Fruit fly (Drosophila melanogaster) whole organism, embryonic: ENCODE measurements around the gene CG33986.

Experiments used
- CG12659 ChIP-seq: fragments of 200-800 bp; sonication (Bioruptor generic); optimal IDR thresholded peaks from 3 replicates; lab custom pipeline; 2017; ENCODE audit warnings: mild to moderate bottlenecking, missing biosample characterization, missing genetic modification reagents, missing genetic modification characterization
- CG14667 ChIP-seq: fragments of 200-800 bp; sonication (Bioruptor generic); IDR thresholded peaks from 2 replicates; pipeline ENCODE4 v1.3.6; 2022; ENCODE audit warnings: missing biosample characterization, missing genetic modification characterization
- CG14965 ChIP-seq: fragments of 200-800 bp; sonication (Bioruptor generic); optimal IDR thresholded peaks from 2 replicates; lab custom pipeline; 2016; ENCODE audit warnings: missing biosample characterization, missing genetic modification characterization, borderline replicate concordance
- CG15514 ChIP-seq: fragments of 200-800 bp; sonication (Bioruptor generic); optimal IDR thresholded peaks from 3 replicates; lab custom pipeline; 2017; ENCODE audit warnings: missing biosample characterization, missing genetic modification characterization, mild to moderate bottlenecking, moderate library complexity, missing genetic modification reagents
- CG15696 ChIP-seq: fragments of 200-800 bp; sonication (Bioruptor generic); optimal IDR thresholded peaks from 2 replicates; lab custom pipeline; 2019; ENCODE audit warnings: missing biosample characterization, mild to moderate bottlenecking, missing genetic modification characterization, moderate library complexity
- CG18619 ChIP-seq: fragments of 200-800 bp; sonication (Bioruptor generic); optimal IDR thresholded peaks from 3 replicates; lab custom pipeline; 2017; ENCODE audit warnings: missing biosample characterization, mild to moderate bottlenecking, missing genetic modification characterization
- CG2116 ChIP-seq: fragments of 200-800 bp; sonication (Bioruptor generic); optimal IDR thresholded peaks from 3 replicates; lab custom pipeline; 2018; ENCODE audit warnings: missing biosample characterization, mild to moderate bottlenecking, missing genetic modification characterization
- CG4617 ChIP-seq: fragments of 200-800 bp; sonication (Bioruptor generic); optimal IDR thresholded peaks from 3 replicates; lab custom pipeline; 2016; ENCODE audit warnings: missing biosample characterization, missing genetic modification characterization, borderline replicate concordance
- CG7357 ChIP-seq: fragments of 200-800 bp; sonication (Bioruptor generic); IDR thresholded peaks from 3 replicates; pipeline ENCODE4 v1.3.6; 2022; ENCODE audit warnings: missing biosample characterization, missing genetic modification characterization
- CG7928 ChIP-seq: fragments of 200-800 bp; sonication (Bioruptor generic); optimal IDR thresholded peaks from 2 replicates; lab custom pipeline; 2017; ENCODE audit warnings: missing biosample characterization, mild to moderate bottlenecking, missing genetic modification characterization
- CG9437 ChIP-seq: fragments of 200-800 bp; sonication (Bioruptor generic); optimal IDR thresholded peaks from 2 replicates; lab custom pipeline; 2018; ENCODE audit warnings: missing biosample characterization, mild to moderate bottlenecking, missing genetic modification characterization
- Dbx ChIP-seq: fragments of 200-800 bp; sonication (Bioruptor generic); IDR thresholded peaks from 3 replicates; pipeline ENCODE4 v1.3.6; 2022; ENCODE audit warnings: missing biosample characterization, missing genetic modification characterization
- Dek ChIP-seq: fragments of 200-800 bp; sonication (Bioruptor generic); optimal IDR thresholded peaks from 3 replicates; lab custom pipeline; 2019; ENCODE audit warnings: missing biosample characterization, mild to moderate bottlenecking, missing genetic modification characterization, moderate library complexity
- Elba2 ChIP-seq: fragments of 200-800 bp; sonication (Bioruptor generic); optimal IDR thresholded peaks from 3 replicates; lab custom pipeline; 2016; ENCODE audit warnings: missing biosample characterization, missing genetic modification characterization
- Fer1 ChIP-seq: fragments of 200-800 bp; sonication (Bioruptor generic); optimal IDR thresholded peaks from 2 replicates; lab custom pipeline; 2017; ENCODE audit warnings: missing biosample characterization, mild to moderate bottlenecking, missing genetic modification characterization
- H2.0 ChIP-seq: fragments of 200-800 bp; sonication (Bioruptor generic); IDR thresholded peaks from 2 replicates; pipeline ENCODE4 v1.3.6; 2022; ENCODE audit warnings: missing biosample characterization, missing genetic modification characterization
- Hey ChIP-seq: fragments of 200-800 bp; sonication (Bioruptor generic); optimal IDR thresholded peaks from 3 replicates; lab custom pipeline; 2018; ENCODE audit warnings: missing biosample characterization, mild to moderate bottlenecking, missing genetic modification characterization
- Hr3 ChIP-seq: fragments of 200-800 bp; sonication (Bioruptor generic); optimal IDR thresholded peaks from 3 replicates; lab custom pipeline; 2016; ENCODE audit warnings: missing biosample characterization, missing genetic modification characterization
- MBD-R2 ChIP-seq: fragments of 200-800 bp; sonication (Bioruptor generic); IDR thresholded peaks from 2 replicates; pipeline ENCODE4 v1.3.6; 2022; ENCODE audit warnings: missing biosample characterization, missing genetic modification characterization
- Nf-YC ChIP-seq: fragments of 200-800 bp; optimal IDR thresholded peaks from 3 replicates; lab custom pipeline; 2019; ENCODE audit warnings: missing biosample characterization, mild to moderate bottlenecking, missing genetic modification characterization, moderate library complexity
- Oli ChIP-seq: fragments of 200-800 bp; sonication (Bioruptor generic); optimal IDR thresholded peaks from 2 replicates; lab custom pipeline; 2018; ENCODE audit warnings: missing biosample characterization, mild to moderate bottlenecking, missing genetic modification characterization, moderate library complexity
- Optix ChIP-seq: fragments of 200-800 bp; sonication (Bioruptor generic); IDR thresholded peaks from 3 replicates; pipeline ENCODE4 v1.3.6; 2022; ENCODE audit warnings: missing biosample characterization, missing genetic modification characterization
- Stat92E ChIP-seq, 3 experiments: fragments of >200 bp in 2 of 3; fragments of 200-800 bp in 1 of 3; sonication (Bioruptor generic) in 1 of 3; optimal IDR thresholded peaks; 2 replicates each; lab custom pipeline; 2017 to 2019; ENCODE audit warnings: missing biosample characterization in 3 of 3, missing genetic modification characterization in 3 of 3, mild to moderate bottlenecking in 1 of 3, moderate library complexity in 1 of 3
- amos ChIP-seq: fragments of 200-800 bp; sonication (Bioruptor generic); IDR thresholded peaks from 2 replicates; pipeline ENCODE4 v1.3.6; 2022; ENCODE audit warnings: missing biosample characterization, missing genetic modification characterization; ENCODE audit not compliant: partially characterized antibody
- chn ChIP-seq: fragments of 200-800 bp; sonication (Bioruptor generic); optimal IDR thresholded peaks from 2 replicates; lab custom pipeline; 2016; ENCODE audit warnings: missing biosample characterization, missing genetic modification characterization
- da ChIP-seq: fragments of 200-800 bp; sonication (Bioruptor generic); optimal IDR thresholded peaks from 2 replicates; lab custom pipeline; 2016; ENCODE audit warnings: missing biosample characterization, missing genetic modification characterization
- disco-r ChIP-seq: fragments of 200-800 bp; sonication (Bioruptor generic); optimal IDR thresholded peaks from 2 replicates; lab custom pipeline; 2016; ENCODE audit warnings: missing biosample characterization, missing genetic modification characterization
- eve ChIP-seq, 2 experiments: fragments of >200 bp; optimal IDR thresholded peaks; 2 replicates each; lab custom pipeline; 2017; ENCODE audit warnings: missing biosample characterization in 2 of 2, missing genetic modification characterization in 2 of 2
- ewg ChIP-seq: fragments of 200-800 bp; sonication (Bioruptor generic); optimal IDR thresholded peaks from 3 replicates; lab custom pipeline; 2017; ENCODE audit warnings: mild to moderate bottlenecking, missing biosample characterization, missing genetic modification reagents, missing genetic modification characterization
- exex ChIP-seq: fragments of 200-800 bp; sonication (Bioruptor generic); optimal IDR thresholded peaks from 4 replicates; lab custom pipeline; 2018; ENCODE audit warnings: missing biosample characterization, mild to moderate bottlenecking, missing genetic modification characterization, moderate library complexity
- gem ChIP-seq: fragments of 200-800 bp; sonication (Bioruptor generic); optimal IDR thresholded peaks from 2 replicates; lab custom pipeline; 2019; ENCODE audit warnings: missing biosample characterization, mild to moderate bottlenecking, missing genetic modification characterization, moderate library complexity
- ham ChIP-seq: fragments of 200-800 bp; sonication (Bioruptor generic); IDR thresholded peaks from 2 replicates; pipeline ENCODE4 v1.3.6; 2022; ENCODE audit warnings: missing biosample characterization, missing genetic modification characterization
- hbn ChIP-seq: fragments of 200-800 bp; sonication (Bioruptor generic); IDR thresholded peaks from 2 replicates; pipeline ENCODE4 v1.3.6; 2022; ENCODE audit warnings: missing biosample characterization, missing genetic modification characterization; ENCODE audit not compliant: partially characterized antibody
- inv ChIP-seq: fragments of 200-800 bp; sonication (Bioruptor generic); IDR thresholded peaks from 2 replicates; pipeline ENCODE4 v1.3.6; 2022; ENCODE audit warnings: missing biosample characterization, missing genetic modification characterization; ENCODE audit not compliant: partially characterized antibody
- kni ChIP-seq: fragments of 200-800 bp; sonication (Bioruptor generic); optimal IDR thresholded peaks from 3 replicates; lab custom pipeline; 2017; ENCODE audit warnings: mild to moderate bottlenecking, missing biosample characterization, missing genetic modification reagents, missing genetic modification characterization
- nmo ChIP-seq: fragments of 200-800 bp; sonication (Bioruptor generic); optimal IDR thresholded peaks from 2 replicates; lab custom pipeline; 2018; ENCODE audit warnings: missing biosample characterization, mild to moderate bottlenecking, missing genetic modification characterization, moderate library complexity
- peb ChIP-seq: fragments of 200-800 bp; sonication (Bioruptor generic); IDR thresholded peaks from 2 replicates; pipeline ENCODE4 v1.3.6; 2022; ENCODE audit warnings: missing biosample characterization, missing genetic modification characterization
- pho ChIP-seq: fragments of 200-800 bp; sonication (Bioruptor generic); optimal IDR thresholded peaks from 2 replicates; lab custom pipeline; 2016; ENCODE audit warnings: missing biosample characterization, missing genetic modification characterization
- repo ChIP-seq: fragments of 200-800 bp; sonication (Bioruptor generic); optimal IDR thresholded peaks from 2 replicates; lab custom pipeline; 2016; ENCODE audit warnings: missing biosample characterization, missing genetic modification characterization
- schlank ChIP-seq: fragments of 200-800 bp; sonication (Bioruptor generic); optimal IDR thresholded peaks from 2 replicates; lab custom pipeline; 2018; ENCODE audit warnings: missing biosample characterization, mild to moderate bottlenecking, missing genetic modification characterization
- scrt ChIP-seq: fragments of 200-800 bp; sonication (Bioruptor generic); optimal IDR thresholded peaks from 2 replicates; lab custom pipeline; 2018; ENCODE audit warnings: missing biosample characterization, mild to moderate bottlenecking, missing genetic modification characterization, moderate library complexity
- sens ChIP-seq: fragments of 200-800 bp; sonication (Bioruptor generic); peaks from one replicate; lab custom pipeline; 2016; ENCODE audit warnings: missing biosample characterization, missing genetic modification characterization
- sima ChIP-seq: fragments of 200-800 bp; sonication (Bioruptor generic); optimal IDR thresholded peaks from 2 replicates; lab custom pipeline; 2016; ENCODE audit warnings: missing biosample characterization, missing genetic modification characterization
- sug ChIP-seq: fragments of 200-800 bp; optimal IDR thresholded peaks from 2 replicates; lab custom pipeline; 2019; ENCODE audit warnings: missing biosample characterization, mild to moderate bottlenecking, missing genetic modification characterization, moderate library complexity
- tll ChIP-seq, 2 experiments: fragments of 200-800 bp in 1 of 2; fragments of >200 bp in 1 of 2; sonication (Bioruptor generic) in 1 of 2; optimal IDR thresholded peaks; 2 replicates each; lab custom pipeline; 2017 to 2019; ENCODE audit warnings: missing biosample characterization in 2 of 2, missing genetic modification characterization in 2 of 2, mild to moderate bottlenecking in 1 of 2, moderate library complexity in 1 of 2
- tna ChIP-seq: fragments of 200-800 bp; sonication (Bioruptor generic); IDR thresholded peaks from 2 replicates; pipeline ENCODE4 v1.3.6; 2022; ENCODE audit warnings: missing biosample characterization, missing genetic modification characterization; ENCODE audit not compliant: partially characterized antibody
- toy ChIP-seq: fragments of 200-800 bp; sonication (Bioruptor generic); IDR thresholded peaks from 2 replicates; pipeline ENCODE4 v1.3.6; 2022; ENCODE audit warnings: missing biosample characterization, missing genetic modification characterization
- z ChIP-seq: fragments of 200-800 bp; sonication (Bioruptor generic); IDR thresholded peaks from 3 replicates; pipeline ENCODE4 v1.3.6; 2022; ENCODE audit warnings: missing biosample characterization, missing genetic modification characterization
- zen ChIP-seq: fragments of 200-800 bp; sonication (Bioruptor generic); optimal IDR thresholded peaks from 3 replicates; lab custom pipeline; 2018; ENCODE audit warnings: missing biosample characterization, mild to moderate bottlenecking, missing genetic modification characterization, moderate library complexity

CG33986 gene

DNA sequence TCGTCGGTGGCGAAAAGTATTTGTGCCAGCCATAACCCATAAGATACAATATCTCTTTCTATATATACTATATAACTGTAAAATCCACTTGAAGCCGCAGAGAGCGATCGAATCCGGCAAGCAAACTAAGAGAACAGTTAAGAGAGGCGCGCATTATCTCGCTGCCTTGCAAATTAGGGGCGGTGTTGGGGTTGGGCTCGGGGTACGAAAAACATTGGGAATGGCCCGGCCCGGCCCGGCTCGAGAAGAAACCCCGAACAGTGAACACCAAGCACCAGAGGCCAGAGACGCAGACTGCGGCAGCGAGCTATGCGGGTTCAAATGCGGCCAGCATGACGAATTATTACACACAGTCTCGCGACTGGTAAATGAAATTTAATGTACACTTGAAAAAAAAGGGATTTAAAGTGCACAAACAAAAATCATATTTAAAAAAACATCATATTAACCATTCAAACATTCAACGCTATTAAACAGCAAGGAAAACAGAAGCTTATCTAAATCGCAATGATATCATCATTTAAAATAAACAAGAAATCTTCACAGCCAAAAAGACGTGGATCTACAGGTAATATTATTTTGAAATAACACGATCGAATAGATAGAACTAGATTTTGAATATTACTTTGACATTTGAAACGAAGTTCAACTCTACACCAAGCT lies 7.4 kb upstream of the CG33986 start (continued):
- TF ChIP-seq tna (GFP tag; lab: Robert Waterston, UW) (no peak), scrt (GFP tag; lab: Kevin White, UChicago) (no peak), MBD-R2 (GFP tag; lab: Robert Waterston, UW) (peak; percentile 16; the same call in 1 of the 2 replicates), Dbx (0 out of 3 replicates have a peak, but pooled peaks have one; percentile 24), sima (GFP tag; lab: Kevin White, UChicago) (no peak), toy (GFP tag; lab: Robert Waterston, UW) (no peak), CG7928 (GFP tag; lab: Kevin White, UChicago) (no peak), CG2116 (no peak), Hey (tag; lab: Kevin White, UChicago) (no peak), CG14667 (GFP tag; lab: Robert Waterston, UW) (no peak), peb (GFP tag; lab: Robert Waterston, UW) (no peak), CG15514 (GFP tag; lab: Kevin White, UChicago) (no peak), repo (no peak), Stat92E (GFP tag; optimal IDR thresholded peaks at IDR 0.05; lab: Kevin White, UChicago) (no peak), pho (GFP tag; lab: Kevin White, UChicago) (no peak), gem (tag; lab: Kevin White, UChicago) (peak; percentile 39), CG14965 (no peak), disco-r (GFP tag; lab: Kevin White, UChicago) (no peak), H2.0 (GFP tag; lab: Robert Waterston, UW) (peak; percentile 55; the same call in 1 of the 2 replicates), amos (GFP tag; lab: Robert Waterston, UW) (no peak), sens (peak; percentile 84), CG15696 (tag; lab: Kevin White, UChicago) (no peak), kni (GFP tag; lab: Kevin White, UChicago) (peak; percentile 27), da (no peak), zen (tag; lab: Kevin White, UChicago) (no peak), Dek (tag; lab: Kevin White, UChicago) (no peak), CG18619 (GFP tag; lab: Kevin White, UChicago) (no peak), inv (no peak), Elba2 (no peak), Hr3 (no peak), ham (no peak), Nf-YC (no peak), hbn (no peak), Oli (tag; lab: Kevin White, UChicago) (peak; percentile 25), CG9437 (GFP tag; lab: Kevin White, UChicago) (peak; percentile 33), Fer1 (no peak), schlank (no peak), tll (GFP tag; optimal IDR thresholded peaks at IDR 0.05; lab: Kevin White, UChicago) (no peak), nmo (GFP tag; lab: Kevin White, UChicago) (peak; percentile 16), CG12659 (no peak), CG4617 (no peak), CG7357 (no peak), sug (peak; percentile 14), z (no peak), exex (tag; lab: Kevin White, UChicago) (no peak), ewg (GFP tag; lab: Kevin White, UChicago) (no peak), chn (GFP tag; lab: Kevin White, UChicago) (no peak), eve (GFP tag; optimal IDR thresholded peaks at IDR 0.05; lab: Kevin White, UChicago) (no peak), Optix (GFP tag; lab: Robert Waterston, UW) (no peak)
